Worm (Caenorhabditis elegans) whole organism, L4 larva: ENCODE measurements around the gene C18H9.5.

Source experiments
- dpl-1 ChIP-seq: fragments of 150-350 bp; optimal IDR thresholded peaks from 2 replicates; lab custom pipeline; 2014; ENCODE audit warnings: missing biosample characterization, missing genetic modification reagents, missing genetic modification characterization
- dve-1 ChIP-seq: sonication (generic microtip); optimal IDR thresholded peaks from 2 replicates; lab custom pipeline; 2017; ENCODE audit warnings: antibody characterized with exemption, mild to moderate bottlenecking, missing genetic modification characterization, missing compliant biosample characterization; ENCODE audit not compliant: insufficient read depth
- hif-1 ChIP-seq, 2 experiments: sonication (generic microtip); optimal IDR thresholded peaks; 2 replicates each; lab custom pipeline; 2016 to 2017; ENCODE audit warnings: missing compliant biosample characterization in 2 of 2, missing genetic modification characterization in 2 of 2, missing genetic modification reagents in 2 of 2, missing genotype in 2 of 2, mild to moderate bottlenecking in 1 of 2
- nhr-76 ChIP-seq: fragments of 150-350 bp; optimal IDR thresholded peaks from 2 replicates; lab custom pipeline; 2014; ENCODE audit warnings: missing biosample characterization, missing genetic modification characterization
- saeg-2 ChIP-seq: fragments of 200-800 bp; sonication (Bioruptor generic); IDR thresholded peaks from 2 replicates; pipeline ENCODE4 v1.3.6; 2022; ENCODE audit warnings: missing genetic modification reagents, missing genetic modification characterization, missing compliant biosample characterization
- unc-62 ChIP-seq, 3 experiments: fragments of 150-350 bp in 1 of 3; sonication (generic microtip); optimal IDR thresholded peaks in 2 of 3; peaks in 1 of 3; 1 replicate in 1 of 3; 2 replicates in 2 of 3; lab custom pipeline; 2014 to 2017; ENCODE audit warnings: missing biosample characterization in 3 of 3, missing genetic modification characterization in 3 of 3, missing genetic modification reagents in 3 of 3, missing genotype in 1 of 3

- TF ChIP-seq dpl-1: no peak
- TF ChIP-seq unc-62 (GFP tag; optimal IDR thresholded peaks at IDR 0.05 in 1 of 2; lab: Kevin White, UChicago): no peak
- TF ChIP-seq unc-62 (tag; optimal IDR thresholded peaks at IDR 0.05; lab: Kevin White, UChicago): no peak
- TF ChIP-seq dve-1 (tag; lab: Kevin White, UChicago): no peak
- TF ChIP-seq saeg-2: no peak
- TF ChIP-seq hif-1 (tag; optimal IDR thresholded peaks at IDR 0.05; lab: Kevin White, UChicago): no peak
- no peak for TF ChIP-seq nhr-76 (tag; lab: Kevin White, UChicago)
Observed at ce11 chrII:6673894-6674293, 21.5 kb downstream of the C18H9.5 start, which contains the start of gene H43E16.1.
